Worm (Caenorhabditis elegans) whole organism, L1 larva: Measurements from ENCODE around the gene C16D2.3.

ENCODE experiments used
- C04F5.9 ChIP-seq: sonication (generic microtip); optimal IDR thresholded peaks from 2 replicates; lab custom pipeline; 2016; ENCODE audit warnings: missing genetic modification characterization, missing compliant biosample characterization
- F16B12.6 ChIP-seq: fragments of 150-350 bp; optimal IDR thresholded peaks from 2 replicates; lab custom pipeline; 2014; ENCODE audit warnings: missing biosample characterization, missing genetic modification characterization
- ama-1 ChIP-seq: fragments of 150-350 bp; optimal IDR thresholded peaks from 2 replicates; lab custom pipeline; 2014
- ceh-82 ChIP-seq, 3 experiments: fragments of 150-350 bp in 1 of 3; sonication (generic microtip) in 2 of 3; optimal IDR thresholded peaks; 2 replicates each; lab custom pipeline; 2014 to 2017; ENCODE audit warnings: missing biosample characterization in 3 of 3, missing genetic modification characterization in 3 of 3
- ceh-88 ChIP-seq: fragments of 200-800 bp; sonication (Bioruptor generic); IDR thresholded peaks from 2 replicates; pipeline ENCODE4 v1.3.6; 2022; ENCODE audit warnings: missing genetic modification characterization, missing compliant biosample characterization
- ces-1 ChIP-seq: fragments of 150-350 bp; optimal IDR thresholded peaks from 2 replicates; lab custom pipeline; 2014; ENCODE audit warnings: missing biosample characterization, missing genetic modification reagents, missing genetic modification characterization
- dsc-1 ChIP-seq: sonication (generic microtip); optimal IDR thresholded peaks from 2 replicates; lab custom pipeline; 2016; ENCODE audit warnings: mild to moderate bottlenecking, missing genetic modification characterization, missing compliant biosample characterization
- elt-2 ChIP-seq: sonication (generic microtip); optimal IDR thresholded peaks from 2 replicates; lab custom pipeline; 2016; ENCODE audit warnings: missing genetic modification characterization, mild to moderate bottlenecking, inconsistent platforms, missing compliant biosample characterization, missing genetic modification reagents
- elt-3 ChIP-seq, 6 experiments: fragments of 150-350 bp in 1 of 6; sonication (generic microtip); optimal IDR thresholded peaks; 2 replicates each; lab custom pipeline; 2017 to 2018; ENCODE audit warnings: missing biosample characterization in 6 of 6, missing genetic modification characterization in 6 of 6, inconsistent platforms in 1 of 6
- fkh-4 ChIP-seq: sonication (generic microtip); optimal IDR thresholded peaks from 2 replicates; lab custom pipeline; 2016; ENCODE audit warnings: missing compliant biosample characterization, missing genetic modification characterization, borderline replicate concordance
- fos-1 ChIP-seq: fragments of 150-350 bp; optimal IDR thresholded peaks from 2 replicates; lab custom pipeline; 2014; ENCODE audit warnings: missing biosample characterization, missing genetic modification characterization
- grh-1 ChIP-seq: fragments of 200-800 bp; sonication (Bioruptor generic); IDR thresholded peaks from 2 replicates; pipeline ENCODE4 v1.3.6; 2022; ENCODE audit warnings: missing genetic modification reagents, missing genetic modification characterization, missing compliant biosample characterization
- hlh-17 ChIP-seq: fragments of 200-800 bp; sonication (Bioruptor generic); optimal IDR thresholded peaks from 2 replicates; lab custom pipeline; 2018; ENCODE audit warnings: missing genetic modification characterization, mild to moderate bottlenecking, missing compliant biosample characterization, moderate library complexity, borderline replicate concordance
- hpl-2 ChIP-seq: fragments of 150-350 bp; optimal IDR thresholded peaks from 2 replicates; lab custom pipeline; 2014; ENCODE audit warnings: missing biosample characterization, missing genetic modification reagents, missing genetic modification characterization
- isw-1 ChIP-seq: fragments of 200-800 bp; sonication (Bioruptor generic); IDR thresholded peaks from 2 replicates; pipeline ENCODE4 v1.3.6; 2022; ENCODE audit warnings: missing genetic modification characterization, missing compliant biosample characterization
- jun-1 ChIP-seq: fragments of 150-350 bp; optimal IDR thresholded peaks from 2 replicates; lab custom pipeline; 2014; ENCODE audit warnings: missing biosample characterization, missing genetic modification reagents, missing genetic modification characterization
- lin-14 ChIP-seq: fragments of 200-800 bp; sonication (Bioruptor generic); optimal IDR thresholded peaks from 2 replicates; lab custom pipeline; 2018; ENCODE audit warnings: mild to moderate bottlenecking, missing genetic modification characterization, moderate library complexity, missing compliant biosample characterization
- lin-35 ChIP-seq, 2 experiments: fragments of 150-350 bp; optimal IDR thresholded peaks; 2 replicates each; lab custom pipeline; 2014; ENCODE audit warnings: missing biosample characterization in 2 of 2, missing genetic modification characterization in 2 of 2, missing genetic modification reagents in 2 of 2
- lin-39 ChIP-seq: fragments of 150-350 bp; optimal IDR thresholded peaks from 2 replicates; lab custom pipeline; 2014; ENCODE audit warnings: missing biosample characterization, missing genetic modification reagents, missing genetic modification characterization
- mdl-1 ChIP-seq, 2 experiments: fragments of 150-350 bp; optimal IDR thresholded peaks; 2 replicates each; lab custom pipeline; 2014 to 2017; ENCODE audit warnings: missing biosample characterization in 2 of 2, missing genetic modification characterization in 2 of 2, inconsistent platforms in 1 of 2
- mep-1 ChIP-seq: fragments of 150-350 bp; optimal IDR thresholded peaks from 2 replicates; lab custom pipeline; 2014; ENCODE audit warnings: missing biosample characterization, missing genetic modification characterization
- nhr-11 ChIP-seq: fragments of 150-350 bp; optimal IDR thresholded peaks from 2 replicates; lab custom pipeline; 2014; ENCODE audit warnings: missing biosample characterization, missing genetic modification characterization
- nhr-47 ChIP-seq: sonication (generic microtip); optimal IDR thresholded peaks from 2 replicates; lab custom pipeline; 2016; ENCODE audit warnings: mild to moderate bottlenecking, missing genetic modification characterization, moderate library complexity, missing compliant biosample characterization
- nhr-71 ChIP-seq: sonication (generic microtip); optimal IDR thresholded peaks from 2 replicates; lab custom pipeline; 2016; ENCODE audit warnings: mild to moderate bottlenecking, missing genetic modification characterization, moderate library complexity, missing compliant biosample characterization
- nhr-77 ChIP-seq: fragments of 150-350 bp; optimal IDR thresholded peaks from 2 replicates; lab custom pipeline; 2014; ENCODE audit warnings: missing biosample characterization, missing genetic modification characterization
- nhr-84 ChIP-seq: sonication (generic microtip); optimal IDR thresholded peaks from 2 replicates; lab custom pipeline; 2017; ENCODE audit warnings: missing biosample characterization, missing genetic modification characterization
- nhr-85 ChIP-seq: sonication (generic microtip); peaks from one replicate; lab custom pipeline; 2016; ENCODE audit warnings: missing genetic modification characterization, inconsistent platforms, missing compliant biosample characterization
- nhr-90 ChIP-seq: sonication (generic microtip); optimal IDR thresholded peaks from 2 replicates; lab custom pipeline; 2016; ENCODE audit warnings: mild to moderate bottlenecking, missing genetic modification characterization, missing compliant biosample characterization; ENCODE audit not compliant: poor library complexity
- pag-3 ChIP-seq: sonication (generic microtip); optimal IDR thresholded peaks from 2 replicates; lab custom pipeline; 2017; ENCODE audit warnings: missing genetic modification characterization, mild to moderate bottlenecking, missing compliant biosample characterization, antibody characterized with exemption, borderline replicate concordance; ENCODE audit not compliant: insufficient read depth
- pax-3 ChIP-seq: fragments of 200-800 bp; sonication (Bioruptor generic); optimal IDR thresholded peaks from 2 replicates; lab custom pipeline; 2018; ENCODE audit warnings: mild to moderate bottlenecking, missing genetic modification characterization, moderate library complexity, missing compliant biosample characterization
- snpc-4 ChIP-seq: fragments of 150-350 bp; optimal IDR thresholded peaks from 2 replicates; lab custom pipeline; 2014; ENCODE audit warnings: missing biosample characterization, missing genetic modification characterization
- snu-23 ChIP-seq: sonication (generic microtip); optimal IDR thresholded peaks from 2 replicates; lab custom pipeline; 2016; ENCODE audit warnings: missing genetic modification characterization, missing compliant biosample characterization
- swsn-7 ChIP-seq: sonication (generic microtip); optimal IDR thresholded peaks from 2 replicates; lab custom pipeline; 2016; ENCODE audit warnings: missing genetic modification characterization, missing compliant biosample characterization
- unc-30 ChIP-seq: sonication (generic microtip); optimal IDR thresholded peaks from 2 replicates; lab custom pipeline; 2017; ENCODE audit warnings: missing biosample characterization, missing genetic modification characterization
- unc-62 ChIP-seq: fragments of 150-350 bp; optimal IDR thresholded peaks from 2 replicates; lab custom pipeline; 2014; ENCODE audit warnings: missing biosample characterization, missing genetic modification reagents, missing genetic modification characterization
- unc-98 ChIP-seq: fragments of 200-800 bp; sonication (Bioruptor generic); IDR thresholded peaks from 2 replicates; pipeline ENCODE4 v1.3.6; 2022; ENCODE audit warnings: missing genetic modification characterization, missing compliant biosample characterization
- vab-15 ChIP-seq: sonication (generic microtip); optimal IDR thresholded peaks from 2 replicates; lab custom pipeline; 2017; ENCODE audit warnings: missing genotype, mild to moderate bottlenecking, missing genetic modification characterization, missing compliant biosample characterization
- ztf-4 ChIP-seq: fragments of 150-350 bp; optimal IDR thresholded peaks from 2 replicates; lab custom pipeline; 2014; ENCODE audit warnings: missing biosample characterization, missing genetic modification characterization

The C16D2.3 gene

DNA sequence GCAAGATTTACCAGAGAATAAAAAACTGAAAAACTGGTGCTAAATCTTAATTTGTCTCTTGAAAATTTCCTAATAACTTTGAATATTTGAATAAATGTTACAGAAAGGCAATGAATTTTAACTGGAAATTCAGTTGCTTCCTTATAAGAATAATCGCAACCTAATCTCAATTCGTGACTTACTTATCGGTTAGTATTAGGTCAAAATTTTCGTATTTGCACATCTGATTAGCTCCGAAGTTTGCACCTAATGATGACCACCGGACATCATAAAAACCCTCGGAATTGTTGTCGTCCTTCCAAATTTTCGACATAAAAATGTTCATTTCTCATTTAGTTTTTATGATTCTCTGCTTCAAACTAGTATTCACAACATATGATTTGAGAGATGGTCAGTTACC lies at the start of gene C16D2.3:
Gene C16D2.3 (plus strand): TSS at position 301 of the 400 bp plus-strand sequence.
- TF ChIP-seq nhr-11 (tag; lab: Kevin White, UChicago): no peak
- no peak for TF ChIP-seq lin-39
- TF ChIP-seq ztf-4 (tag; lab: Kevin White, UChicago): no peak
- TF ChIP-seq F16B12.6 (tag; lab: Kevin White, UChicago): no peak
- no peak for TF ChIP-seq C04F5.9
- TF ChIP-seq fos-1: no peak
- TF ChIP-seq ces-1: no peak
- TF ChIP-seq unc-98 (GFP tag; lab: Robert Waterston, UW): no peak
- TF ChIP-seq elt-3 (tag; optimal IDR thresholded peaks at IDR 0.05; lab: Kevin White, UChicago): no peak
- no peak for TF ChIP-seq isw-1
- TF ChIP-seq fkh-4 (tag; lab: Kevin White, UChicago): no peak
- no peak for TF ChIP-seq grh-1 (GFP tag; lab: Robert Waterston, UW)
- no peak for TF ChIP-seq swsn-7
- no peak for TF ChIP-seq nhr-90 (tag; lab: Kevin White, UChicago)
- no peak for TF ChIP-seq nhr-77 (tag; lab: Kevin White, UChicago)
- no peak for TF ChIP-seq nhr-47
- no peak for TF ChIP-seq hpl-2 (GFP tag; lab: Kevin White, UChicago)
- no peak for TF ChIP-seq dsc-1 (tag; lab: Kevin White, UChicago)
- no peak for TF ChIP-seq unc-62
- no peak for TF ChIP-seq mep-1 (tag; lab: Kevin White, UChicago)

DNA sequence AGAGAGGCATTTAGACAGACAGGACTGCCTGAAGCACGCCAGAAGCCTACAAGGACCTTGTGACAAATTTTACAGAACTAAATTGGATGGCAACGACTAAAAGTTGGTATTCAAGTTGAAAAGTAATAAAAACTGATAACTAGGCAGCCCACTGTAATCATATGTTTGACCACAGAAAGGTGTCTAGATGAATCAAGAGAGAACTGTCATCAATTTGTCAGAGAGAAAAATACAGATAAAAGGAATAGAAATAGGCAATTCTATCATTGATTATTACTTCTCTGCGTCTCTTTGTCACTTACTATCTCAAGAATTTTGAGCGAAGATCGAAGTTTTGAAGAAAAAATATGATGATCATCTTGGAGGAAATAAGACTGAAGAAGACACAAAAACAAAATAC lies 45.0 kb upstream of the C16D2.3 start:
- TF ChIP-seq dsc-1 (tag; lab: Kevin White, UChicago) (no peak), snu-23 (GFP tag; lab: Kevin White, UChicago) (no peak), grh-1 (GFP tag; lab: Robert Waterston, UW) (no peak), ces-1 (no peak), nhr-85 (tag; lab: Kevin White, UChicago) (peak; percentile 56), hlh-17 (GFP tag; lab: Kevin White, UChicago) (no peak), lin-14 (peak; percentile 22), jun-1 (tag; lab: Kevin White, UChicago) (no peak), snpc-4 (tag; lab: Kevin White, UChicago) (no peak), lin-35 (GFP tag; optimal IDR thresholded peaks at IDR 0.05; lab: Kevin White, UChicago) (peak in 1 of 2 experiments; percentile 22), elt-3 (tag; optimal IDR thresholded peaks at IDR 0.05; lab: Kevin White, UChicago) (peak in 1 of 6 experiments; percentile 18), vab-15 (tag; lab: Kevin White, UChicago) (peak; percentile 22), pag-3 (tag; lab: Kevin White, UChicago) (no peak), ceh-82 (tag; optimal IDR thresholded peaks at IDR 0.05; lab: Kevin White, UChicago) (no peak), ceh-88 (GFP tag; lab: Robert Waterston, UW) (no peak), unc-30 (no peak), ama-1 (lab: Kevin White, UChicago) (no peak), elt-2 (tag; lab: Kevin White, UChicago) (peak; percentile 48), nhr-71 (tag; lab: Kevin White, UChicago) (peak; percentile 0)

DNA sequence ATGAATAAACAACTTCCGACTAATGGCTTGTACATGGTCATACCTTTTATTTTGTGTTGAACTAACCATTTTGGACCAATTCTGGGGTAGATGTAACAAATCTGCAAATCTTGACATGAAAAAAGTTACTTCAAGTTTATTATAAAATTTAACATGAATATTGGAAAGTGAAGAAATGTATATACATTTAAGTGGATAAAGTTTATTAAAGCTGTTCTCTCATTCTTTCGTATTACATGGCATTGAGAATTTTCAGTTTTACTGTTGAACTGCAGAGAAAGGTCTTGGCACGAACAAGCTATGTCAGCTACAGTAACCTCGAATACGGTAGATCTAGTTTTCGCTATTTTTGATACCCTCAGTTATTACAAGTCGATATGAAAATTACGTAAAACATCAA lies 44.3 kb upstream of the C16D2.3 start, which contains the start of gene C07H4.1:
Gene C07H4.1 (minus strand): TSS at position 101 of the 400 bp plus-strand sequence.
- TF ChIP-seq nhr-84 (no peak), pax-3 (tag; lab: Kevin White, UChicago) (no peak), nhr-47 (no peak), mdl-1 (tag; optimal IDR thresholded peaks at IDR 0.05; lab: Kevin White, UChicago) (no peak)
